Fruit fly (Drosophila melanogaster): ENCODE data around the gene Rab3-GAP.

Gene Rab3-GAP

dm6 chr2L:12078695-12079094, 15.7 kb upstream of the Rab3-GAP start:
- TF ChIP-seq CG8301 (tag; optimal IDR thresholded peaks at IDR 0.05) = no peak
- TF ChIP-seq CG34367 (tag; optimal IDR thresholded peaks at IDR 0.05) = no peak
- TF ChIP-seq Ets98B (GFP tag; IDR thresholded peaks at IDR 0.05) = no peak
- no peak for TF ChIP-seq CG10348 (GFP tag; IDR thresholded peaks at IDR 0.05)
- TF ChIP-seq fd96Ca (GFP tag; IDR thresholded peaks at IDR 0.05) = no peak
- TF ChIP-seq CG13204 (GFP tag; optimal IDR thresholded peaks at IDR 0.05) = no peak
- no peak for TF ChIP-seq CG12605 (GFP tag; IDR thresholded peaks at IDR 0.05)
- TF ChIP-seq Snoo (tag; optimal IDR thresholded peaks at IDR 0.05) = no peak
- TF ChIP-seq CG4496 (GFP tag; IDR thresholded peaks at IDR 0.05) = no peak
- no peak for TF ChIP-seq gl (tag; optimal IDR thresholded peaks at IDR 0.05)
- TF ChIP-seq Pif1B (GFP tag; optimal IDR thresholded peaks at IDR 0.05) = no peak
- TF ChIP-seq rn (GFP tag; IDR thresholded peaks at IDR 0.05) = no peak
- no peak for TF ChIP-seq CG8159 (tag; optimal IDR thresholded peaks at IDR 0.05)

- TF ChIP-seq Snoo (tag; optimal IDR thresholded peaks at IDR 0.05) (no peak), CG17806 (tag; optimal IDR thresholded peaks at IDR 0.05) (no peak), fd96Ca (GFP tag; IDR thresholded peaks at IDR 0.05) (no peak), CG4496 (GFP tag; IDR thresholded peaks at IDR 0.05) (no peak), Ets98B (GFP tag; IDR thresholded peaks at IDR 0.05) (no peak), gl (tag; optimal IDR thresholded peaks at IDR 0.05) (no peak), CG8159 (tag; optimal IDR thresholded peaks at IDR 0.05) (no peak), CG8301 (tag; optimal IDR thresholded peaks at IDR 0.05) (no peak), CG13204 (GFP tag; optimal IDR thresholded peaks at IDR 0.05) (no peak), EcR (GFP tag; optimal IDR thresholded peaks at IDR 0.05) (no peak), CG10348 (GFP tag; IDR thresholded peaks at IDR 0.05) (no peak), rn (GFP tag; IDR thresholded peaks at IDR 0.05) (no peak), Pif1B (GFP tag; optimal IDR thresholded peaks at IDR 0.05) (no peak), CG34367 (tag; optimal IDR thresholded peaks at IDR 0.05) (no peak), CG12605 (GFP tag; IDR thresholded peaks at IDR 0.05) (no peak), CG14655 (GFP tag; optimal IDR thresholded peaks at IDR 0.05) (no peak)
Observed at dm6 chr2L:12078123-12078658, 15.2 kb upstream of the Rab3-GAP start.

dm6 chr2L:12075850-12076249, 12.9 kb upstream of the Rab3-GAP start, which contains the start of gene CG14947:
CG14947 (plus strand) TSS chr2L:12076100.
- TF ChIP-seq Pif1A (GFP tag; optimal IDR thresholded peaks at IDR 0.05) (peak; percentile 50), CG17806 (tag; optimal IDR thresholded peaks at IDR 0.05) (no peak), CG13204 (GFP tag; optimal IDR thresholded peaks at IDR 0.05) (no peak), D1 (tag; optimal IDR thresholded peaks at IDR 0.05) (no peak), CG9948 (tag; optimal IDR thresholded peaks at IDR 0.05) (no peak), Snoo (tag; optimal IDR thresholded peaks at IDR 0.05) (peak; percentile 29), CG4496 (GFP tag; IDR thresholded peaks at IDR 0.05) (peak; percentile 57; the same call in 1 of the 3 replicates), CG32121 (GFP tag; IDR thresholded peaks at IDR 0.05) (peak; percentile 27; the same call in 1 of the 2 replicates), Ets98B (GFP tag; IDR thresholded peaks at IDR 0.05) (no peak), CG8159 (tag; optimal IDR thresholded peaks at IDR 0.05) (peak; percentile 25)

dm6 chr2L:12066617-12067251, 3.8 kb upstream of the Rab3-GAP start, which contains the start of gene firl:
firl (minus strand) TSS chr2L:12066775.
- TF ChIP-seq CG14655 (GFP tag; optimal IDR thresholded peaks at IDR 0.05) = no peak
- TF ChIP-seq gl (tag; optimal IDR thresholded peaks at IDR 0.05) = no peak
- peak; percentile 79 for TF ChIP-seq EcR (GFP tag; optimal IDR thresholded peaks at IDR 0.05)
- TF ChIP-seq rn (GFP tag; IDR thresholded peaks at IDR 0.05) = no peak

dm6 chr2L:12065683-12066386, 2.9 kb upstream of the Rab3-GAP start:
- TF ChIP-seq D1 (tag; optimal IDR thresholded peaks at IDR 0.05) (peak; percentile 93), EcR (GFP tag; optimal IDR thresholded peaks at IDR 0.05) (no peak), gl (tag; optimal IDR thresholded peaks at IDR 0.05) (peak; percentile 50), CG34367 (tag; optimal IDR thresholded peaks at IDR 0.05) (peak; percentile 84), CG12605 (GFP tag; IDR thresholded peaks at IDR 0.05) (peak; percentile 94), CG10348 (GFP tag; IDR thresholded peaks at IDR 0.05) (peak; percentile 74), CG14655 (GFP tag; optimal IDR thresholded peaks at IDR 0.05) (peak; percentile 99), CG8159 (tag; optimal IDR thresholded peaks at IDR 0.05) (peak; percentile 95), CG15710 (tag; optimal IDR thresholded peaks at IDR 0.05) (peak; percentile 94), CG32121 (GFP tag; IDR thresholded peaks at IDR 0.05) (peak; percentile 96), CG17806 (tag; optimal IDR thresholded peaks at IDR 0.05) (peak; percentile 94), fd96Ca (GFP tag; IDR thresholded peaks at IDR 0.05) (peak; percentile 84), Snoo (tag; optimal IDR thresholded peaks at IDR 0.05) (peak; percentile 83), CG4496 (GFP tag; IDR thresholded peaks at IDR 0.05) (peak; percentile 93), Pif1A (GFP tag; optimal IDR thresholded peaks at IDR 0.05) (peak; percentile 89), Pif1B (GFP tag; optimal IDR thresholded peaks at IDR 0.05) (peak; percentile 91), CG8301 (tag; optimal IDR thresholded peaks at IDR 0.05) (peak; percentile 97), rn (GFP tag; IDR thresholded peaks at IDR 0.05) (peak; percentile 88), CG9948 (tag; optimal IDR thresholded peaks at IDR 0.05) (peak; percentile 95), Ets98B (GFP tag; IDR thresholded peaks at IDR 0.05) (peak; percentile 90), CG13204 (GFP tag; optimal IDR thresholded peaks at IDR 0.05) (no peak)
